Worm (Caenorhabditis elegans): ENCODE data around the gene acr-3.

The acr-3 gene

DNA sequence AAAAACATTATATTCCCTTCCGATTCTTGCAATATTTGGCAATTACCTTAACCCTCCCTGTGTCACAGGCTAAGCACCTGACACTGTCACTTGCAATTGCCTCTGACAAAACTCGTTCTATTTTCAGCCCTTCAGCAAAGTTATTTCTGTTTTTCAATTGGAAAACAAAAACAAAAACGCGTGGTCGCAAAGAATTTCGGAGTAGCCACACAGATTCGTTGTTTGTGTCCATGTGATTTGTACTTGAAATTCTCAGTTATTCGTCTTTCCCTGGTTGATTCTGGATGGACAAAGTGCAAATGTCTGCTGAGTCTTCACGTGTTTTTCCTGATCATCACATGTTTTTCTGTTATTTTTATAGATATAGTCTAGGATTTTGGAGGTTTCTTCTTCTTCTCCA, 26.2 kb downstream of the acr-3 start (continued):
- TF ChIP-seq cebp-2 (GFP tag; IDR thresholded peaks at IDR 0.05) (no peak), ceh-27 (GFP tag; optimal IDR thresholded peaks at IDR 0.05) (peak; percentile 62), attf-5 (GFP tag; optimal IDR thresholded peaks at IDR 0.05) (no peak), zfh-2 (GFP tag; conservative IDR thresholded peaks at IDR 0.05) (no peak), hlh-26 (GFP tag; conservative IDR thresholded peaks at IDR 0.05) (no peak), nhr-27 (tag; optimal IDR thresholded peaks at IDR 0.05) (no peak), let-526 (GFP tag; IDR thresholded peaks at IDR 0.05) (no peak), snpc-3.4 (tag; optimal IDR thresholded peaks at IDR 0.05) (no peak), aptf-3 (GFP tag; IDR thresholded peaks at IDR 0.05) (no peak), ztf-22 (GFP tag; optimal IDR thresholded peaks at IDR 0.05) (no peak), F33H1.4 (GFP tag; IDR thresholded peaks at IDR 0.05) (no peak), hsf-1 (GFP tag; IDR thresholded peaks at IDR 0.05) (no peak), lsy-27 (tag; optimal IDR thresholded peaks at IDR 0.05; ENCODE audit: borderline replicate concordance, insufficient read depth) (no peak), ekl-4 (GFP tag; IDR thresholded peaks at IDR 0.05) (no peak), K11D2.4 (GFP tag; IDR thresholded peaks at IDR 0.05) (0 out of 2 replicates have a peak, but pooled peaks have one; percentile 38), cebp-1 (GFP tag; IDR thresholded peaks at IDR 0.05) (no peak), cebp-1 (tag; optimal IDR thresholded peaks at IDR 0.05) (peak; percentile 50)

- TF ChIP-seq madf-3 (GFP tag; IDR thresholded peaks at IDR 0.05): no peak
- TF ChIP-seq lin-40 (tag; optimal IDR thresholded peaks at IDR 0.05): peak; percentile 63
- TF ChIP-seq B0336.3 (GFP tag; IDR thresholded peaks at IDR 0.05): 0 out of 2 replicates have a peak, but pooled peaks have one; percentile 18
- peak; percentile 51 for TF ChIP-seq dox-1 (GFP tag; IDR thresholded peaks at IDR 0.05)
- peak; percentile 64; the same call in 1 of the 2 replicates for TF ChIP-seq lin-26 (GFP tag; IDR thresholded peaks at IDR 0.05)
- peak; percentile 85 for TF ChIP-seq nhr-80 (tag; optimal IDR thresholded peaks at IDR 0.05)
- peak; percentile 11 for TF ChIP-seq attf-5 (GFP tag; optimal IDR thresholded peaks at IDR 0.05)
- TF ChIP-seq aptf-3 (GFP tag; IDR thresholded peaks at IDR 0.05): no peak
- peak; percentile 54 for TF ChIP-seq ztf-26 (tag; optimal IDR thresholded peaks at IDR 0.05)
- TF ChIP-seq ceh-27 (GFP tag; optimal IDR thresholded peaks at IDR 0.05): peak; percentile 61
- TF ChIP-seq madf-10 (tag; optimal IDR thresholded peaks at IDR 0.05): peak; percentile 23
- TF ChIP-seq hmg-1.2 (GFP tag; IDR thresholded peaks at IDR 0.05): 0 out of 2 replicates have a peak, but pooled peaks have one; percentile 4
- peak; percentile 21 for TF ChIP-seq ztf-22 (GFP tag; optimal IDR thresholded peaks at IDR 0.05)
- peak; percentile 24; the same call in 1 of the 2 replicates for TF ChIP-seq ekl-4 (GFP tag; IDR thresholded peaks at IDR 0.05)
- TF ChIP-seq C06A6.2 (GFP tag; conservative IDR thresholded peaks at IDR 0.05): 0 out of 2 replicates have a peak, but pooled peaks have one; percentile 21
- no peak for TF ChIP-seq attf-3 (GFP tag; conservative IDR thresholded peaks at IDR 0.05)
- TF ChIP-seq cebp-1 (GFP tag; IDR thresholded peaks at IDR 0.05): no peak
- TF ChIP-seq cebp-1 (tag; optimal IDR thresholded peaks at IDR 0.05): peak; percentile 34
- TF ChIP-seq Y53G8AR.9 (GFP tag; conservative IDR thresholded peaks at IDR 0.05): no peak
- TF ChIP-seq D2030.7 (GFP tag; IDR thresholded peaks at IDR 0.05): no peak
- TF ChIP-seq atf-7 (tag; optimal IDR thresholded peaks at IDR 0.05): peak; percentile 78
- TF ChIP-seq egl-44 (GFP tag; IDR thresholded peaks at IDR 0.05): no peak
- TF ChIP-seq lsy-27 (tag; optimal IDR thresholded peaks at IDR 0.05; ENCODE audit: borderline replicate concordance, insufficient read depth): no peak
- TF ChIP-seq ceh-91 (GFP tag; IDR thresholded peaks at IDR 0.05): no peak
- TF ChIP-seq die-1 (tag; optimal IDR thresholded peaks at IDR 0.05): peak; percentile 44
- TF ChIP-seq chd-7 (tag; optimal IDR thresholded peaks at IDR 0.05): peak; percentile 63
Observed at ce11 chrX:6736358-6736991, 27.1 kb downstream of the acr-3 start.

Measured in whole organism, young adult.